Worm (Caenorhabditis elegans) whole organism, L1 larva: ENCODE data around the gene hrg-10.
A peak's percentile ranks its signal among the peaks of the same experiment; 100 is the strongest.

Source experiments
- C04F5.9 ChIP-seq: sonication (generic microtip); optimal IDR thresholded peaks from 2 replicates; lab custom pipeline; 2016; ENCODE audit warnings: missing genetic modification characterization, missing compliant biosample characterization
- C16A3.4 ChIP-seq: fragments of 150-350 bp; optimal IDR thresholded peaks from 2 replicates; lab custom pipeline; 2014; ENCODE audit warnings: missing biosample characterization, missing genetic modification characterization
- C34B4.2 ChIP-seq: sonication (generic microtip); optimal IDR thresholded peaks from 2 replicates; lab custom pipeline; 2017; ENCODE audit warnings: mild to moderate bottlenecking, missing genetic modification characterization, missing compliant biosample characterization
- Y116A8C.19 ChIP-seq: sonication (generic microtip); optimal IDR thresholded peaks from 2 replicates; lab custom pipeline; 2016; ENCODE audit warnings: missing compliant biosample characterization, missing genetic modification characterization, borderline replicate concordance
- aha-1 ChIP-seq: fragments of 150-350 bp; optimal IDR thresholded peaks from 2 replicates; lab custom pipeline; 2014; ENCODE audit warnings: missing biosample characterization, missing genetic modification characterization
- aly-2 ChIP-seq: fragments of 150-350 bp; optimal IDR thresholded peaks from 2 replicates; lab custom pipeline; 2014; ENCODE audit warnings: missing biosample characterization, missing genetic modification characterization
- ama-1 ChIP-seq: fragments of 150-350 bp; optimal IDR thresholded peaks from 2 replicates; lab custom pipeline; 2014
- blmp-1 ChIP-seq: fragments of 150-350 bp; optimal IDR thresholded peaks from 2 replicates; lab custom pipeline; 2014; ENCODE audit warnings: missing biosample characterization, missing genetic modification characterization
- ceh-8 ChIP-seq: fragments of 200-800 bp; sonication (Bioruptor generic); optimal IDR thresholded peaks from 2 replicates; lab custom pipeline; 2018; ENCODE audit warnings: mild to moderate bottlenecking, missing genetic modification characterization, moderate library complexity, missing compliant biosample characterization
- ceh-88 ChIP-seq: fragments of 200-800 bp; sonication (Bioruptor generic); IDR thresholded peaks from 2 replicates; pipeline ENCODE4 v1.3.6; 2022; ENCODE audit warnings: missing genetic modification characterization, missing compliant biosample characterization
- ceh-90 ChIP-seq: sonication (generic microtip); optimal IDR thresholded peaks from 2 replicates; lab custom pipeline; 2016; ENCODE audit warnings: missing genetic modification characterization, missing compliant biosample characterization
- dsc-1 ChIP-seq: sonication (generic microtip); optimal IDR thresholded peaks from 2 replicates; lab custom pipeline; 2016; ENCODE audit warnings: mild to moderate bottlenecking, missing genetic modification characterization, missing compliant biosample characterization
- efl-1 ChIP-seq, 4 experiments: fragments of 150-350 bp; optimal IDR thresholded peaks in 3 of 4; peaks in 1 of 4; 1 replicate in 1 of 4; 2 replicates in 3 of 4; lab custom pipeline; 2014; ENCODE audit warnings: missing biosample characterization in 2 of 4, missing genetic modification characterization in 2 of 4, missing genetic modification reagents in 2 of 4
- efl-3 ChIP-seq: fragments of 200-800 bp; sonication (Bioruptor generic); optimal IDR thresholded peaks from 2 replicates; lab custom pipeline; 2018; ENCODE audit warnings: mild to moderate bottlenecking, missing genetic modification characterization, missing compliant biosample characterization
- egl-27 ChIP-seq, 2 experiments: fragments of 150-350 bp in 1 of 2; sonication (generic microtip); optimal IDR thresholded peaks; 3 replicates each; lab custom pipeline; 2017 to 2018; ENCODE audit warnings: missing biosample characterization in 2 of 2, missing genetic modification characterization in 2 of 2, missing genetic modification reagents in 2 of 2
- elt-2 ChIP-seq: sonication (generic microtip); optimal IDR thresholded peaks from 2 replicates; lab custom pipeline; 2016; ENCODE audit warnings: missing genetic modification characterization, mild to moderate bottlenecking, inconsistent platforms, missing compliant biosample characterization, missing genetic modification reagents
- ets-5 ChIP-seq: fragments of 200-800 bp; sonication (Bioruptor generic); IDR thresholded peaks from 2 replicates; pipeline ENCODE4 v1.3.6; 2022; ENCODE audit warnings: missing genetic modification characterization, missing compliant biosample characterization
- fkh-10 ChIP-seq: sonication (generic microtip); optimal IDR thresholded peaks from 2 replicates; lab custom pipeline; 2017; ENCODE audit warnings: missing biosample characterization, missing genetic modification reagents, missing genetic modification characterization
- grh-1 ChIP-seq: fragments of 200-800 bp; sonication (Bioruptor generic); IDR thresholded peaks from 2 replicates; pipeline ENCODE4 v1.3.6; 2022; ENCODE audit warnings: missing genetic modification reagents, missing genetic modification characterization, missing compliant biosample characterization
- hlh-17 ChIP-seq: fragments of 200-800 bp; sonication (Bioruptor generic); optimal IDR thresholded peaks from 2 replicates; lab custom pipeline; 2018; ENCODE audit warnings: missing genetic modification characterization, mild to moderate bottlenecking, missing compliant biosample characterization, moderate library complexity, borderline replicate concordance
- hpl-2 ChIP-seq: fragments of 150-350 bp; optimal IDR thresholded peaks from 2 replicates; lab custom pipeline; 2014; ENCODE audit warnings: missing biosample characterization, missing genetic modification reagents, missing genetic modification characterization
- irx-1 ChIP-seq: sonication (generic microtip); optimal IDR thresholded peaks from 2 replicates; lab custom pipeline; 2016; ENCODE audit warnings: missing genetic modification characterization, missing compliant biosample characterization
- mab-9 ChIP-seq: fragments of 200-800 bp; sonication (Bioruptor generic); IDR thresholded peaks from 2 replicates; pipeline ENCODE4 v1.3.6; 2022; ENCODE audit warnings: missing genetic modification reagents, missing genetic modification characterization, missing compliant biosample characterization
- mdl-1 ChIP-seq, 2 experiments: fragments of 150-350 bp; optimal IDR thresholded peaks; 2 replicates each; lab custom pipeline; 2014 to 2017; ENCODE audit warnings: missing biosample characterization in 2 of 2, missing genetic modification characterization in 2 of 2, inconsistent platforms in 1 of 2
- mef-2 ChIP-seq: fragments of 150-350 bp; optimal IDR thresholded peaks from 2 replicates; lab custom pipeline; 2014; ENCODE audit warnings: missing biosample characterization, missing genetic modification characterization
- mep-1 ChIP-seq: fragments of 150-350 bp; optimal IDR thresholded peaks from 2 replicates; lab custom pipeline; 2014; ENCODE audit warnings: missing biosample characterization, missing genetic modification characterization
- nhr-11 ChIP-seq: fragments of 150-350 bp; optimal IDR thresholded peaks from 2 replicates; lab custom pipeline; 2014; ENCODE audit warnings: missing biosample characterization, missing genetic modification characterization
- nhr-12 ChIP-seq: sonication (generic microtip); optimal IDR thresholded peaks from 2 replicates; lab custom pipeline; 2017; ENCODE audit warnings: missing biosample characterization, missing genetic modification characterization
- nhr-19 ChIP-seq: fragments of 200-800 bp; sonication (Bioruptor generic); conservative IDR thresholded peaks from 2 replicates; pipeline ENCODE4 v1.3.6; 2022; ENCODE audit warnings: missing genetic modification characterization, missing compliant biosample characterization
- nhr-237 ChIP-seq: fragments of 150-350 bp; optimal IDR thresholded peaks from 2 replicates; lab custom pipeline; 2014; ENCODE audit warnings: missing biosample characterization, missing genetic modification characterization
- nhr-28 ChIP-seq: fragments of 150-350 bp; optimal IDR thresholded peaks from 2 replicates; lab custom pipeline; 2014; ENCODE audit warnings: missing biosample characterization, missing genetic modification characterization
- nhr-71 ChIP-seq: sonication (generic microtip); optimal IDR thresholded peaks from 2 replicates; lab custom pipeline; 2016; ENCODE audit warnings: mild to moderate bottlenecking, missing genetic modification characterization, moderate library complexity, missing compliant biosample characterization
- nhr-76 ChIP-seq: sonication (generic microtip); optimal IDR thresholded peaks from 2 replicates; lab custom pipeline; 2017; ENCODE audit warnings: missing biosample characterization, missing genetic modification characterization
- nhr-77 ChIP-seq: fragments of 150-350 bp; optimal IDR thresholded peaks from 2 replicates; lab custom pipeline; 2014; ENCODE audit warnings: missing biosample characterization, missing genetic modification characterization
- nhr-84 ChIP-seq: sonication (generic microtip); optimal IDR thresholded peaks from 2 replicates; lab custom pipeline; 2017; ENCODE audit warnings: missing biosample characterization, missing genetic modification characterization
- nhr-85 ChIP-seq: sonication (generic microtip); peaks from one replicate; lab custom pipeline; 2016; ENCODE audit warnings: missing genetic modification characterization, inconsistent platforms, missing compliant biosample characterization
- nhr-90 ChIP-seq: sonication (generic microtip); optimal IDR thresholded peaks from 2 replicates; lab custom pipeline; 2016; ENCODE audit warnings: mild to moderate bottlenecking, missing genetic modification characterization, missing compliant biosample characterization; ENCODE audit not compliant: poor library complexity
- pag-3 ChIP-seq: sonication (generic microtip); optimal IDR thresholded peaks from 2 replicates; lab custom pipeline; 2017; ENCODE audit warnings: missing genetic modification characterization, mild to moderate bottlenecking, missing compliant biosample characterization, antibody characterized with exemption, borderline replicate concordance; ENCODE audit not compliant: insufficient read depth
- rnt-1 ChIP-seq: sonication (generic microtip); optimal IDR thresholded peaks from 2 replicates; lab custom pipeline; 2016; ENCODE audit warnings: mild to moderate bottlenecking, missing genetic modification characterization, moderate library complexity, missing compliant biosample characterization
- skn-1 ChIP-seq: fragments of 150-350 bp; optimal IDR thresholded peaks from 2 replicates; lab custom pipeline; 2014; ENCODE audit warnings: missing biosample characterization, missing genetic modification characterization
- snpc-4 ChIP-seq: fragments of 150-350 bp; optimal IDR thresholded peaks from 2 replicates; lab custom pipeline; 2014; ENCODE audit warnings: missing biosample characterization, missing genetic modification characterization
- snu-23 ChIP-seq: sonication (generic microtip); optimal IDR thresholded peaks from 2 replicates; lab custom pipeline; 2016; ENCODE audit warnings: missing genetic modification characterization, missing compliant biosample characterization
- swsn-7 ChIP-seq: sonication (generic microtip); optimal IDR thresholded peaks from 2 replicates; lab custom pipeline; 2016; ENCODE audit warnings: missing genetic modification characterization, missing compliant biosample characterization
- tbx-2 ChIP-seq: sonication (generic microtip); optimal IDR thresholded peaks from 2 replicates; lab custom pipeline; 2016; ENCODE audit warnings: missing genetic modification characterization, missing compliant biosample characterization
- tlp-1 ChIP-seq: fragments of 150-350 bp; optimal IDR thresholded peaks from 2 replicates; lab custom pipeline; 2014; ENCODE audit warnings: missing biosample characterization, missing genetic modification characterization
- unc-130 ChIP-seq: fragments of 150-350 bp; optimal IDR thresholded peaks from 2 replicates; lab custom pipeline; 2017; ENCODE audit warnings: missing biosample characterization, missing genetic modification characterization, inconsistent platforms
- unc-62 ChIP-seq: fragments of 150-350 bp; optimal IDR thresholded peaks from 2 replicates; lab custom pipeline; 2014; ENCODE audit warnings: missing biosample characterization, missing genetic modification reagents, missing genetic modification characterization
- unc-98 ChIP-seq: fragments of 200-800 bp; sonication (Bioruptor generic); IDR thresholded peaks from 2 replicates; pipeline ENCODE4 v1.3.6; 2022; ENCODE audit warnings: missing genetic modification characterization, missing compliant biosample characterization
- vab-15 ChIP-seq: sonication (generic microtip); optimal IDR thresholded peaks from 2 replicates; lab custom pipeline; 2017; ENCODE audit warnings: missing genotype, mild to moderate bottlenecking, missing genetic modification characterization, missing compliant biosample characterization
- xbp-1 ChIP-seq: sonication (generic microtip); optimal IDR thresholded peaks from 2 replicates; lab custom pipeline; 2016; ENCODE audit warnings: missing genetic modification characterization, missing compliant biosample characterization
- zag-1 ChIP-seq: fragments of 150-350 bp; optimal IDR thresholded peaks from 2 replicates; lab custom pipeline; 2014; ENCODE audit warnings: missing biosample characterization, missing genetic modification characterization
- zip-4 ChIP-seq: fragments of 200-800 bp; sonication (Bioruptor generic); optimal IDR thresholded peaks from 2 replicates; lab custom pipeline; 2018; ENCODE audit warnings: mild to moderate bottlenecking, missing genetic modification characterization, moderate library complexity, missing compliant biosample characterization
- ztf-11 ChIP-seq, 2 experiments: sonication (generic microtip); optimal IDR thresholded peaks; 2 replicates each; lab custom pipeline; 2016 to 2017; ENCODE audit warnings: missing genetic modification characterization in 2 of 2, missing biosample characterization in 1 of 2, missing compliant biosample characterization in 1 of 2

The hrg-10 gene

ce11 chrV:18980980-18981529 is 23.9 kb upstream of the hrg-10 start, which contains the start of the genes mrps-35 and sws-1 (continued):
- TF ChIP-seq hpl-2 (GFP tag; lab: Kevin White, UChicago) (no peak), ets-5 (GFP tag; lab: Robert Waterston, UW) (no peak), C04F5.9 (tag; lab: Kevin White, UChicago) (peak; percentile 78), xbp-1 (tag; lab: Kevin White, UChicago) (peak; percentile 82), nhr-237 (tag; lab: Kevin White, UChicago) (no peak), mdl-1 (tag; optimal IDR thresholded peaks at IDR 0.05; lab: Kevin White, UChicago) (no peak), vab-15 (tag; lab: Kevin White, UChicago) (peak; percentile 20), nhr-76 (tag; lab: Kevin White, UChicago) (no peak), ceh-8 (GFP tag; lab: Kevin White, UChicago) (peak; percentile 76), snpc-4 (peak; percentile 60), grh-1 (GFP tag; lab: Robert Waterston, UW) (peak; percentile 69), tlp-1 (tag; lab: Kevin White, UChicago) (no peak), elt-2 (tag; lab: Kevin White, UChicago) (peak; percentile 59), fkh-10 (no peak), mab-9 (peak; percentile 81), dsc-1 (tag; lab: Kevin White, UChicago) (peak; percentile 92), irx-1 (tag; lab: Kevin White, UChicago) (peak; percentile 95), nhr-90 (tag; lab: Kevin White, UChicago) (peak; percentile 91), C16A3.4 (tag; lab: Kevin White, UChicago) (no peak), nhr-19 (GFP tag; lab: Robert Waterston, UW) (peak; percentile 92), unc-62 (GFP tag; lab: Kevin White, UChicago) (no peak), unc-98 (peak; percentile 89), pag-3 (tag; lab: Kevin White, UChicago) (no peak), nhr-85 (tag; lab: Kevin White, UChicago) (peak; percentile 94), snu-23 (GFP tag; lab: Kevin White, UChicago) (peak; percentile 85), nhr-12 (no peak), mep-1 (tag; lab: Kevin White, UChicago) (peak; percentile 76), Y116A8C.19 (peak; percentile 70), zag-1 (tag; lab: Kevin White, UChicago) (no peak), efl-3 (peak; percentile 17), tbx-2 (tag; lab: Kevin White, UChicago) (peak; percentile 92), zip-4 (GFP tag; lab: Kevin White, UChicago) (no peak), egl-27 (tag; optimal IDR thresholded peaks at IDR 0.05; lab: Kevin White, UChicago) (no peak), blmp-1 (peak; percentile 43), nhr-11 (tag; lab: Kevin White, UChicago) (no peak), nhr-77 (tag; lab: Kevin White, UChicago) (no peak), rnt-1 (tag; lab: Kevin White, UChicago) (peak; percentile 99), ceh-90 (peak; percentile 98), hlh-17 (GFP tag; lab: Kevin White, UChicago) (no peak), unc-130 (tag; lab: Kevin White, UChicago) (no peak), nhr-84 (tag; lab: Kevin White, UChicago) (no peak), ama-1 (lab: Kevin White, UChicago) (no peak), mef-2 (tag; lab: Kevin White, UChicago) (no peak), nhr-28 (tag; lab: Kevin White, UChicago) (no peak), ceh-88 (no peak), C34B4.2 (tag; lab: Kevin White, UChicago) (no peak), efl-1 (optimal IDR thresholded peaks at IDR 0.05; lab: Kevin White, UChicago) (peak; percentile 72 to 95), efl-1 (GFP tag; optimal IDR thresholded peaks at IDR 0.05 in 1 of 2; lab: Kevin White, UChicago) (peak; percentile 94 to 99), aly-2 (peak; percentile 0), swsn-7 (tag; lab: Kevin White, UChicago) (peak; percentile 83), ztf-11 (tag; optimal IDR thresholded peaks at IDR 0.05; lab: Kevin White, UChicago) (peak in 1 of 2 experiments; percentile 95), nhr-71 (tag; lab: Kevin White, UChicago) (peak; percentile 89), aha-1 (tag; lab: Kevin White, UChicago) (no peak), skn-1 (tag; lab: Kevin White, UChicago) (peak; percentile 47)
